Worm (Caenorhabditis elegans) whole organism, L4 larva: ENCODE measurements around the gene tbx-40.

Experiments used
- aly-2 ChIP-seq: sonication (generic microtip); optimal IDR thresholded peaks from 2 replicates; lab custom pipeline; 2018; ENCODE audit warnings: missing biosample characterization, missing genetic modification characterization
- ama-1 ChIP-seq: fragments of 150-350 bp; optimal IDR thresholded peaks from 2 replicates; lab custom pipeline; 2014; ENCODE audit warnings: inconsistent platforms, mixed read lengths
- ceh-82 ChIP-seq: sonication (generic microtip); optimal IDR thresholded peaks from 2 replicates; lab custom pipeline; 2017; ENCODE audit warnings: missing biosample characterization, missing genetic modification characterization
- daf-19 ChIP-seq: fragments of 200-800 bp; sonication (Bioruptor generic); conservative IDR thresholded peaks from 2 replicates; pipeline ENCODE4 v1.3.6; 2022; ENCODE audit warnings: missing genetic modification characterization, missing compliant biosample characterization
- fkh-10 ChIP-seq: fragments of 150-350 bp; optimal IDR thresholded peaks from 2 replicates; lab custom pipeline; 2014; ENCODE audit warnings: missing biosample characterization, missing genetic modification reagents, missing genetic modification characterization
- jun-1 ChIP-seq: fragments of 150-350 bp; optimal IDR thresholded peaks from 2 replicates; lab custom pipeline; 2014; ENCODE audit warnings: missing biosample characterization, missing genetic modification reagents, missing genetic modification characterization
- lin-1 ChIP-seq: fragments of 200-800 bp; sonication (Bioruptor generic); IDR thresholded peaks from 2 replicates; pipeline ENCODE4 v1.3.6; 2022; ENCODE audit warnings: missing genetic modification reagents, missing genetic modification characterization, missing compliant biosample characterization
- zag-1 ChIP-seq: fragments of 150-350 bp; optimal IDR thresholded peaks from 2 replicates; lab custom pipeline; 2014; ENCODE audit warnings: missing biosample characterization, missing genetic modification characterization

- TF ChIP-seq aly-2 (tag; lab: Kevin White, UChicago) = no peak
- no peak for TF ChIP-seq lin-1 (GFP tag; lab: Robert Waterston, UW)
- TF ChIP-seq ama-1 (lab: Kevin White, UChicago) = no peak
- no peak for TF ChIP-seq jun-1
- TF ChIP-seq fkh-10 (GFP tag; lab: Kevin White, UChicago) = no peak
- no peak for TF ChIP-seq ceh-82 (tag; lab: Kevin White, UChicago)
- TF ChIP-seq zag-1 = no peak
- TF ChIP-seq daf-19 (GFP tag; lab: Robert Waterston, UW) = no peak
These were observed at the start of gene tbx-40 for ce11 chrIV:15328092-15328491.
